Worm (Caenorhabditis elegans) whole organism, L4 larva: Measurements from ENCODE around the gene T28C12.6.

Experiments used
- D1046.2 ChIP-seq: fragments of 200-800 bp; sonication (Bioruptor generic); IDR thresholded peaks from 2 replicates; pipeline ENCODE4 v1.3.6; 2022; ENCODE audit warnings: missing genetic modification characterization, missing compliant biosample characterization
- F37D6.2 ChIP-seq: sonication (generic microtip); optimal IDR thresholded peaks from 2 replicates; lab custom pipeline; 2016; ENCODE audit warnings: mild to moderate bottlenecking, missing genetic modification characterization, missing compliant biosample characterization
- T20F7.1 ChIP-seq: fragments of 200-800 bp; sonication (Bioruptor generic); optimal IDR thresholded peaks from 2 replicates; lab custom pipeline; 2018; ENCODE audit warnings: mild to moderate bottlenecking, missing genetic modification characterization, missing compliant biosample characterization
- T26A8.4 ChIP-seq: fragments of 200-800 bp; sonication (Bioruptor generic); IDR thresholded peaks from 2 replicates; pipeline ENCODE4 v1.3.6; 2022; ENCODE audit warnings: missing genetic modification characterization, missing compliant biosample characterization
- Y105C5A.15 ChIP-seq: fragments of 200-800 bp; sonication (Bioruptor generic); IDR thresholded peaks from 2 replicates; pipeline ENCODE4 v1.3.6; 2022; ENCODE audit warnings: missing genetic modification characterization, missing compliant biosample characterization
- Y75B8A.6 ChIP-seq: fragments of 200-800 bp; sonication (Bioruptor generic); IDR thresholded peaks from 2 replicates; pipeline ENCODE4 v1.3.6; 2022; ENCODE audit warnings: missing genetic modification reagents, missing genetic modification characterization, missing compliant biosample characterization
- aha-1 ChIP-seq: fragments of 150-350 bp; peaks from one replicate; lab custom pipeline; 2014; ENCODE audit warnings: missing biosample characterization, missing genetic modification characterization
- aly-2 ChIP-seq: sonication (generic microtip); optimal IDR thresholded peaks from 2 replicates; lab custom pipeline; 2018; ENCODE audit warnings: missing biosample characterization, missing genetic modification characterization
- attf-4 ChIP-seq: sonication (generic microtip); optimal IDR thresholded peaks from 3 replicates; lab custom pipeline; 2017; ENCODE audit warnings: missing biosample characterization, missing genetic modification characterization
- ceh-20 ChIP-seq: fragments of 200-800 bp; sonication (Bioruptor generic); IDR thresholded peaks from 2 replicates; pipeline ENCODE4 v1.3.6; 2022; ENCODE audit warnings: missing genetic modification reagents, missing genetic modification characterization, missing compliant biosample characterization
- ceh-28 ChIP-seq: fragments of 150-350 bp; optimal IDR thresholded peaks from 2 replicates; lab custom pipeline; 2014; ENCODE audit warnings: missing biosample characterization, missing genetic modification reagents, missing genetic modification characterization
- ceh-44 ChIP-seq: fragments of 200-800 bp; sonication (Bioruptor generic); IDR thresholded peaks from 2 replicates; pipeline ENCODE4 v1.3.6; 2022; ENCODE audit warnings: missing genetic modification reagents, missing genetic modification characterization, missing compliant biosample characterization
- ceh-82 ChIP-seq: sonication (generic microtip); optimal IDR thresholded peaks from 2 replicates; lab custom pipeline; 2017; ENCODE audit warnings: missing biosample characterization, missing genetic modification characterization
- ces-1 ChIP-seq: fragments of 150-350 bp; sonication (generic microtip); optimal IDR thresholded peaks from 4 replicates; lab custom pipeline; 2014; ENCODE audit warnings: missing biosample characterization, missing genetic modification reagents, missing genetic modification characterization
- cey-2 ChIP-seq: sonication (generic microtip); optimal IDR thresholded peaks from 3 replicates; lab custom pipeline; 2017; ENCODE audit warnings: missing genetic modification characterization, mild to moderate bottlenecking, missing compliant biosample characterization, antibody characterized with exemption, borderline replicate concordance; ENCODE audit not compliant: insufficient read depth
- ctbp-1 ChIP-seq: fragments of 200-800 bp; sonication (Bioruptor generic); IDR thresholded peaks from 2 replicates; pipeline ENCODE4 v1.3.6; 2022; ENCODE audit warnings: missing genetic modification reagents, missing genetic modification characterization, missing compliant biosample characterization
- daf-8 ChIP-seq: fragments of 200-800 bp; sonication (Bioruptor generic); IDR thresholded peaks from 2 replicates; pipeline ENCODE4 v1.3.6; 2022; ENCODE audit warnings: missing genetic modification characterization, missing compliant biosample characterization
- dmd-6 ChIP-seq: fragments of 200-800 bp; sonication (Bioruptor generic); IDR thresholded peaks from 2 replicates; pipeline ENCODE4 v1.3.6; 2022; ENCODE audit warnings: missing genetic modification reagents, missing genetic modification characterization, missing compliant biosample characterization
- fkh-10 ChIP-seq: fragments of 150-350 bp; optimal IDR thresholded peaks from 2 replicates; lab custom pipeline; 2014; ENCODE audit warnings: missing biosample characterization, missing genetic modification reagents, missing genetic modification characterization
- fos-1 ChIP-seq: fragments of 150-350 bp; optimal IDR thresholded peaks from 2 replicates; lab custom pipeline; 2014; ENCODE audit warnings: missing biosample characterization, missing genetic modification characterization
- hlh-11 ChIP-seq: fragments of 200-800 bp; sonication (Bioruptor generic); optimal IDR thresholded peaks from 2 replicates; lab custom pipeline; 2018; ENCODE audit warnings: mild to moderate bottlenecking, missing genetic modification characterization, missing compliant biosample characterization
- hlh-30 ChIP-seq: sonication (generic microtip); optimal IDR thresholded peaks from 2 replicates; lab custom pipeline; 2017; ENCODE audit warnings: antibody characterized with exemption, mild to moderate bottlenecking, missing genetic modification characterization, missing compliant biosample characterization; ENCODE audit not compliant: insufficient read depth
- hmg-1.1 ChIP-seq: fragments of 200-800 bp; sonication (Bioruptor generic); IDR thresholded peaks from 2 replicates; pipeline ENCODE4 v1.3.6; 2022; ENCODE audit warnings: missing genetic modification reagents, missing genetic modification characterization, missing compliant biosample characterization
- jun-1 ChIP-seq: fragments of 150-350 bp; optimal IDR thresholded peaks from 2 replicates; lab custom pipeline; 2014; ENCODE audit warnings: missing biosample characterization, missing genetic modification reagents, missing genetic modification characterization
- lim-7 ChIP-seq: fragments of 200-800 bp; sonication (Bioruptor generic); IDR thresholded peaks from 2 replicates; pipeline ENCODE4 v1.3.6; 2022; ENCODE audit warnings: missing genetic modification characterization, missing compliant biosample characterization
- lin-29 ChIP-seq: fragments of 200-800 bp; sonication (Bioruptor generic); IDR thresholded peaks from 2 replicates; pipeline ENCODE4 v1.3.6; 2022; ENCODE audit warnings: missing genetic modification reagents, missing genetic modification characterization, missing compliant biosample characterization
- lir-3 ChIP-seq: sonication (generic microtip); optimal IDR thresholded peaks from 2 replicates; lab custom pipeline; 2016; ENCODE audit warnings: mild to moderate bottlenecking, missing genetic modification characterization, missing compliant biosample characterization
- madf-5 ChIP-seq, 2 experiments: fragments of 200-800 bp; sonication (Bioruptor generic); IDR thresholded peaks; 2 replicates each; pipeline ENCODE4 v1.3.6; 2022; ENCODE audit warnings: missing compliant biosample characterization in 2 of 2, missing genetic modification characterization in 2 of 2
- nhr-25 ChIP-seq: sonication (generic microtip); optimal IDR thresholded peaks from 2 replicates; lab custom pipeline; 2017; ENCODE audit warnings: missing genetic modification characterization, mild to moderate bottlenecking, missing compliant biosample characterization, antibody characterized with exemption, moderate library complexity, borderline replicate concordance; ENCODE audit not compliant: insufficient read depth
- nhr-28 ChIP-seq: fragments of 150-350 bp; optimal IDR thresholded peaks from 2 replicates; lab custom pipeline; 2014; ENCODE audit warnings: missing biosample characterization, missing genetic modification characterization
- nhr-6 ChIP-seq: fragments of 150-350 bp; optimal IDR thresholded peaks from 2 replicates; lab custom pipeline; 2014; ENCODE audit warnings: missing biosample characterization, missing genetic modification characterization
- sdz-12 ChIP-seq: fragments of 200-800 bp; sonication (Bioruptor generic); optimal IDR thresholded peaks from 2 replicates; lab custom pipeline; 2018; ENCODE audit warnings: mild to moderate bottlenecking, missing genetic modification characterization, missing compliant biosample characterization
- snpc-1.2 ChIP-seq: fragments of 200-800 bp; sonication (Bioruptor generic); IDR thresholded peaks from 2 replicates; pipeline ENCODE4 v1.3.6; 2022; ENCODE audit warnings: missing genetic modification reagents, missing genetic modification characterization, missing compliant biosample characterization
- spr-1 ChIP-seq: sonication (generic microtip); optimal IDR thresholded peaks from 2 replicates; lab custom pipeline; 2016; ENCODE audit warnings: mild to moderate bottlenecking, missing genetic modification characterization, missing compliant biosample characterization
- spr-3 ChIP-seq: fragments of 200-800 bp; sonication (Bioruptor generic); optimal IDR thresholded peaks from 2 replicates; lab custom pipeline; 2018; ENCODE audit warnings: mild to moderate bottlenecking, missing genetic modification characterization, missing compliant biosample characterization
- unc-130 ChIP-seq: sonication (generic microtip); optimal IDR thresholded peaks from 2 replicates; lab custom pipeline; 2016; ENCODE audit warnings: missing genetic modification reagents, missing genetic modification characterization, missing compliant biosample characterization
- unc-62 ChIP-seq, 3 experiments: fragments of 150-350 bp in 1 of 3; sonication (generic microtip); optimal IDR thresholded peaks in 2 of 3; peaks in 1 of 3; 1 replicate in 1 of 3; 2 replicates in 2 of 3; lab custom pipeline; 2014 to 2017; ENCODE audit warnings: missing biosample characterization in 3 of 3, missing genetic modification characterization in 3 of 3, missing genetic modification reagents in 3 of 3, missing genotype in 1 of 3
- zfp-3 ChIP-seq: fragments of 200-800 bp; sonication (Bioruptor generic); conservative IDR thresholded peaks from 2 replicates; pipeline ENCODE4 v1.3.6; 2022; ENCODE audit warnings: missing genetic modification reagents, missing genetic modification characterization, missing compliant biosample characterization

The T28C12.6 gene

ce11 chrV:6323602-6324001 is 12.3 kb downstream of the T28C12.6 start:
- TF ChIP-seq fos-1 (tag; lab: Kevin White, UChicago) = no peak
- 0 out of 2 replicates have a peak, but pooled peaks have one; percentile 55 for TF ChIP-seq zfp-3 (GFP tag; lab: Robert Waterston, UW)
- no peak for TF ChIP-seq lim-7 (GFP tag; lab: Robert Waterston, UW)
- no peak for TF ChIP-seq hmg-1.1 (GFP tag; lab: Robert Waterston, UW)

- no peak for TF ChIP-seq lir-3 (tag; lab: Kevin White, UChicago)
- TF ChIP-seq D1046.2 (GFP tag; lab: Robert Waterston, UW) = no peak
- no peak for TF ChIP-seq T26A8.4 (GFP tag; lab: Robert Waterston, UW)
- no peak for TF ChIP-seq ceh-28
- no peak for TF ChIP-seq fos-1 (tag; lab: Kevin White, UChicago)
- 0 out of 2 replicates have a peak, but pooled peaks have one; percentile 11 for TF ChIP-seq hmg-1.1 (GFP tag; lab: Robert Waterston, UW)
- TF ChIP-seq ceh-82 = no peak
- no peak for TF ChIP-seq lin-29 (GFP tag; lab: Robert Waterston, UW)
- TF ChIP-seq jun-1 (tag; lab: Kevin White, UChicago) = no peak
- no peak for TF ChIP-seq unc-130 (GFP tag; lab: Kevin White, UChicago)
- no peak for TF ChIP-seq ceh-20 (GFP tag; lab: Robert Waterston, UW)
- TF ChIP-seq dmd-6 (GFP tag; lab: Robert Waterston, UW) = peak; percentile 18; the same call in 1 of the 2 replicates
- TF ChIP-seq nhr-6 = peak; percentile 9
- TF ChIP-seq spr-1 = no peak
- no peak for TF ChIP-seq ceh-44 (GFP tag; lab: Robert Waterston, UW)
- no peak for TF ChIP-seq spr-3 (GFP tag; lab: Kevin White, UChicago)
- TF ChIP-seq T20F7.1 (GFP tag; lab: Kevin White, UChicago) = no peak
- no peak for TF ChIP-seq attf-4
- TF ChIP-seq sdz-12 (GFP tag; lab: Kevin White, UChicago) = no peak
- TF ChIP-seq nhr-28 (tag; lab: Kevin White, UChicago) = peak; percentile 91
- peak in 1 of 2 experiments; percentile 99 for TF ChIP-seq unc-62 (GFP tag; optimal IDR thresholded peaks at IDR 0.05 in 1 of 2; lab: Kevin White, UChicago)
- no peak for TF ChIP-seq unc-62 (tag; optimal IDR thresholded peaks at IDR 0.05; lab: Kevin White, UChicago)
- TF ChIP-seq hlh-11 (tag; lab: Kevin White, UChicago) = peak; percentile 48
- TF ChIP-seq snpc-1.2 (GFP tag; lab: Robert Waterston, UW) = no peak
- no peak for TF ChIP-seq daf-8 (GFP tag; lab: Robert Waterston, UW)
- peak; percentile 78 for TF ChIP-seq hlh-30 (tag; lab: Kevin White, UChicago)
- TF ChIP-seq nhr-25 (tag; lab: Kevin White, UChicago) = peak; percentile 49
- no peak for TF ChIP-seq Y75B8A.6 (GFP tag; lab: Robert Waterston, UW)
- TF ChIP-seq ctbp-1 (GFP tag; lab: Robert Waterston, UW) = no peak
- no peak for TF ChIP-seq aly-2 (tag; lab: Kevin White, UChicago)
- peak; percentile 12 for TF ChIP-seq cey-2 (tag; lab: Kevin White, UChicago)
- TF ChIP-seq madf-5 (GFP tag; IDR thresholded peaks at IDR 0.05; lab: Robert Waterston, UW) = no peak
- no peak for TF ChIP-seq F37D6.2 (tag; lab: Kevin White, UChicago)
Observed at ce11 chrV:6322749-6323367, 13.1 kb downstream of the T28C12.6 start.

DNA sequence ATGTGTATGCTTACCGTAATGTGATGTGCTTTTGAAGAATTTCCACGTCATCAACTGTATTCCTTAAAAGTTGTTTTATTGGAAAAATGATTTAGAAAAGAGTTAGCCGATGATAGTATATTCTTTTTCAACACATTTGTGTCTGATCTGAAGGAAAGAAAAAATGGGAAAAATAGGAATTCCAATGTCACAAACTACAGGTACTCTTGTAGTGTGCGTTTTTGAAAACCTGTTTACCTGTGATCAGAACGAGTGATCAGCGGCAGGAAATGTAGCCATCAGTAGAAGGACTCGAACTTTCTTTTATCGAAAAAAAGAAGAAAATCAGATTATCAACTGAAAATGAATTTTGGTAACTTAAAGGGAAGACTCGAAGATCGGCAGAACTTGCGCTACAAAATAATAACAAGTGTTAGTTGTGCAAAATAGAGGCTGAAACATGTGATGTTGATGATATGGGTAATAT is 14.2 kb downstream of the T28C12.6 start, which contains the start of gene T28C12.15:
T28C12.15 (minus strand) TSS at position 51 of the 466 bp plus-strand sequence.
- TF ChIP-seq nhr-28 (tag; lab: Kevin White, UChicago) (peak; percentile 98), snpc-1.2 (GFP tag; lab: Robert Waterston, UW) (no peak), ces-1 (GFP tag; lab: Kevin White, UChicago) (no peak), aha-1 (tag; lab: Kevin White, UChicago) (peak; percentile 16), spr-3 (GFP tag; lab: Kevin White, UChicago) (no peak), ceh-20 (GFP tag; lab: Robert Waterston, UW) (no peak), Y105C5A.15 (GFP tag; lab: Robert Waterston, UW) (no peak), fkh-10 (GFP tag; lab: Kevin White, UChicago) (no peak)
